Fruit fly (Drosophila melanogaster) whole organism, wandering third instar larva: ENCODE results near the gene CG14135.

Source experiments
- ey ChIP-seq: fragments of 200-800 bp; sonication (Bioruptor generic); optimal IDR thresholded peaks from 2 replicates; lab custom pipeline; 2016; ENCODE audit warnings: missing biosample characterization, missing genetic modification characterization
- woc ChIP-seq: sonication (Bioruptor generic); optimal IDR thresholded peaks from 2 replicates; lab custom pipeline; 2016; ENCODE audit warnings: missing biosample characterization, mild to moderate bottlenecking, missing genetic modification characterization

DNA sequence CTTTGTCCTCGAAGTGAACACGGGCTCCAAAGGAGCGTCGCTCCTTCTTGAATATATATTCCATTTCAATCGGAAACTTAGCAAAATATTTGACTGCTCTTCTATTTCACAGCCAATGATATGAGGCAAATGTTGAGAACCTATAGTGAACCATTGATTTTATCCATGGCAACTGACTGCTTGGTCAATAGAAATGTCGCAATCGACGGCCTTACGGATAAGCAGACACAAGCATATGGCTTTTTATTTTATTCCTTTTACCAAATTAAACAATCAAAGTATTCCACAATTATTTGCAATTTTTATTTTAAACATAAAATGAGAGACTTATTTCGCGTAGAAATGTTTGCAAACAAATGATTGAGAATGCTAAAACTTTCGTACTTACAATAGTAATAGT lies 7.8 kb downstream of the CG14135 start, which contains the start of gene Dnai2:
- TF ChIP-seq ey (no peak), woc (GFP tag; lab: Kevin White, UChicago) (no peak)
